Worm (Caenorhabditis elegans) whole organism, late embryonic: ENCODE measurements around the gene W09D10.5.

Experiments used
- C38D4.7 ChIP-seq: fragments of 200-800 bp; sonication (Bioruptor generic); optimal IDR thresholded peaks from 2 replicates; lab custom pipeline; 2018; ENCODE audit warnings: mild to moderate bottlenecking, missing genetic modification characterization, moderate library complexity, missing compliant biosample characterization
- K02D7.2 ChIP-seq: sonication (generic microtip); optimal IDR thresholded peaks from 2 replicates; lab custom pipeline; 2017; ENCODE audit warnings: mild to moderate bottlenecking, missing genetic modification characterization, missing compliant biosample characterization
- K09A11.1 ChIP-seq: sonication (generic microtip); optimal IDR thresholded peaks from 2 replicates; lab custom pipeline; 2017; ENCODE audit warnings: antibody characterized with exemption, mild to moderate bottlenecking, missing genetic modification characterization, missing compliant biosample characterization; ENCODE audit not compliant: insufficient read depth
- T23F11.4 ChIP-seq: fragments of 200-800 bp; sonication (Bioruptor generic); optimal IDR thresholded peaks from 2 replicates; lab custom pipeline; 2018; ENCODE audit warnings: mild to moderate bottlenecking, missing genetic modification characterization, missing compliant biosample characterization
- Y22D7AL.16 ChIP-seq: sonication (generic microtip); optimal IDR thresholded peaks from 2 replicates; lab custom pipeline; 2016; ENCODE audit warnings: missing genetic modification characterization, missing compliant biosample characterization
- ahr-1 ChIP-seq: sonication (generic microtip); optimal IDR thresholded peaks from 2 replicates; lab custom pipeline; 2016; ENCODE audit warnings: missing genetic modification characterization, missing compliant biosample characterization
- ceh-18 ChIP-seq: sonication (generic microtip); optimal IDR thresholded peaks from 2 replicates; lab custom pipeline; 2016; ENCODE audit warnings: missing genetic modification characterization, missing compliant biosample characterization
- ceh-22 ChIP-seq: sonication (generic microtip); optimal IDR thresholded peaks from 2 replicates; lab custom pipeline; 2017; ENCODE audit warnings: missing biosample characterization, missing genetic modification characterization
- ceh-30 ChIP-seq: fragments of 150-350 bp; optimal IDR thresholded peaks from 2 replicates; lab custom pipeline; 2014; ENCODE audit warnings: missing biosample characterization, missing genetic modification characterization
- ceh-9 ChIP-seq: sonication (generic microtip); optimal IDR thresholded peaks from 2 replicates; lab custom pipeline; 2016; ENCODE audit warnings: mild to moderate bottlenecking, missing genetic modification characterization, inconsistent platforms, missing compliant biosample characterization
- che-1 ChIP-seq: sonication (generic microtip); optimal IDR thresholded peaks from 2 replicates; lab custom pipeline; 2016; ENCODE audit warnings: mild to moderate bottlenecking, missing genetic modification characterization, missing compliant biosample characterization
- dmd-4 ChIP-seq: sonication (generic microtip); optimal IDR thresholded peaks from 2 replicates; lab custom pipeline; 2016; ENCODE audit warnings: borderline replicate concordance, missing genetic modification characterization, missing compliant biosample characterization
- elt-2 ChIP-seq: sonication (generic microtip); optimal IDR thresholded peaks from 2 replicates; lab custom pipeline; 2016; ENCODE audit warnings: missing genetic modification reagents, missing genetic modification characterization, missing compliant biosample characterization
- elt-4 ChIP-seq: sonication (generic microtip); optimal IDR thresholded peaks from 2 replicates; lab custom pipeline; 2016; ENCODE audit warnings: missing genetic modification characterization, missing compliant biosample characterization
- hlh-30 ChIP-seq: sonication (generic microtip); optimal IDR thresholded peaks from 2 replicates; lab custom pipeline; 2017; ENCODE audit warnings: antibody characterized with exemption, missing genetic modification characterization, missing compliant biosample characterization; ENCODE audit not compliant: insufficient read depth
- hlh-6 ChIP-seq: sonication (generic microtip); optimal IDR thresholded peaks from 2 replicates; lab custom pipeline; 2016; ENCODE audit warnings: missing genotype, missing genetic modification characterization, missing compliant biosample characterization
- hlh-8 ChIP-seq: sonication (generic microtip); optimal IDR thresholded peaks from 2 replicates; lab custom pipeline; 2016; ENCODE audit warnings: missing genotype, missing genetic modification characterization, missing compliant biosample characterization
- lim-6 ChIP-seq: sonication (generic microtip); optimal IDR thresholded peaks from 2 replicates; lab custom pipeline; 2016; ENCODE audit warnings: missing genetic modification characterization, missing compliant biosample characterization
- lin-11 ChIP-seq: fragments of 200-800 bp; sonication (Bioruptor generic); optimal IDR thresholded peaks from 2 replicates; lab custom pipeline; 2018; ENCODE audit warnings: mild to moderate bottlenecking, missing genetic modification characterization, missing compliant biosample characterization
- mec-3 ChIP-seq: sonication (generic microtip); optimal IDR thresholded peaks from 2 replicates; lab custom pipeline; 2016; ENCODE audit warnings: borderline replicate concordance, missing genetic modification characterization, missing compliant biosample characterization
- nfya-1 ChIP-seq: sonication (generic microtip); optimal IDR thresholded peaks from 2 replicates; lab custom pipeline; 2017; ENCODE audit warnings: missing genetic modification characterization, mild to moderate bottlenecking, missing compliant biosample characterization, antibody characterized with exemption, moderate library complexity
- nhr-11 ChIP-seq: fragments of 150-350 bp; optimal IDR thresholded peaks from 2 replicates; lab custom pipeline; 2014; ENCODE audit warnings: missing biosample characterization, missing genetic modification characterization
- nhr-232 ChIP-seq: sonication (generic microtip); optimal IDR thresholded peaks from 2 replicates; lab custom pipeline; 2016; ENCODE audit warnings: missing genetic modification characterization, missing compliant biosample characterization
- npax-4 ChIP-seq: sonication (generic microtip); optimal IDR thresholded peaks from 2 replicates; lab custom pipeline; 2016; ENCODE audit warnings: missing genetic modification characterization, missing compliant biosample characterization
- odd-2 ChIP-seq: sonication (generic microtip); optimal IDR thresholded peaks from 2 replicates; lab custom pipeline; 2017; ENCODE audit warnings: antibody characterized with exemption, mild to moderate bottlenecking, missing genetic modification characterization, missing compliant biosample characterization
- pat-9 ChIP-seq: fragments of 200-800 bp; sonication (Bioruptor generic); optimal IDR thresholded peaks from 2 replicates; lab custom pipeline; 2018; ENCODE audit warnings: mild to moderate bottlenecking, missing genetic modification characterization, moderate library complexity, missing compliant biosample characterization
- pax-1 ChIP-seq: fragments of 150-350 bp; optimal IDR thresholded peaks from 2 replicates; lab custom pipeline; 2014; ENCODE audit warnings: missing biosample characterization, missing genetic modification characterization
- pha-2 ChIP-seq: sonication (generic microtip); optimal IDR thresholded peaks from 2 replicates; lab custom pipeline; 2017; ENCODE audit warnings: mild to moderate bottlenecking, missing genetic modification characterization, missing compliant biosample characterization
- pha-4 ChIP-seq: fragments of 150-350 bp; optimal IDR thresholded peaks from 2 replicates; lab custom pipeline; 2018; ENCODE audit warnings: missing biosample characterization, missing genetic modification reagents, missing genetic modification characterization
- pros-1 ChIP-seq: fragments of 150-350 bp; optimal IDR thresholded peaks from 2 replicates; lab custom pipeline; 2014; ENCODE audit warnings: missing biosample characterization, missing genetic modification reagents, missing genetic modification characterization
- ref-2 ChIP-seq: sonication (generic microtip); optimal IDR thresholded peaks from 2 replicates; lab custom pipeline; 2016; ENCODE audit warnings: missing genetic modification characterization, missing compliant biosample characterization
- rnt-1 ChIP-seq: sonication (generic microtip); optimal IDR thresholded peaks from 2 replicates; lab custom pipeline; 2016; ENCODE audit warnings: missing genetic modification characterization, missing compliant biosample characterization
- sdc-2 ChIP-seq: sonication (generic microtip); optimal IDR thresholded peaks from 2 replicates; lab custom pipeline; 2016; ENCODE audit warnings: missing genotype, missing genetic modification characterization, missing compliant biosample characterization
- sox-2 ChIP-seq: fragments of 200-800 bp; sonication (Bioruptor generic); IDR thresholded peaks from 2 replicates; pipeline ENCODE4 v1.3.6; 2022; ENCODE audit warnings: missing genetic modification reagents, missing genetic modification characterization, missing compliant biosample characterization
- sox-4 ChIP-seq: sonication (generic microtip); optimal IDR thresholded peaks from 2 replicates; lab custom pipeline; 2017; ENCODE audit warnings: mild to moderate bottlenecking, missing genetic modification characterization, inconsistent platforms, missing compliant biosample characterization
- syd-9 ChIP-seq: sonication (generic microtip); optimal IDR thresholded peaks from 2 replicates; lab custom pipeline; 2016; ENCODE audit warnings: mild to moderate bottlenecking, missing genetic modification characterization, moderate library complexity, missing compliant biosample characterization
- tbx-7 ChIP-seq: sonication (generic microtip); optimal IDR thresholded peaks from 2 replicates; lab custom pipeline; 2016; ENCODE audit warnings: missing genotype, missing genetic modification characterization, missing compliant biosample characterization
- ttx-3 ChIP-seq: sonication (generic microtip); optimal IDR thresholded peaks from 2 replicates; lab custom pipeline; 2016; ENCODE audit warnings: missing genetic modification reagents, missing genetic modification characterization, missing compliant biosample characterization
- unc-3 ChIP-seq, 2 experiments: fragments of 200-800 bp in 1 of 2; sonication (Bioruptor generic) in 1 of 2; sonication (generic microtip) in 1 of 2; conservative IDR thresholded peaks in 1 of 2; optimal IDR thresholded peaks in 1 of 2; 2 replicates each; pipeline versions ENCODE4 v1.3.6 to Lab custom; 2016 to 2022; ENCODE audit warnings: missing compliant biosample characterization in 2 of 2, missing genetic modification characterization in 2 of 2, missing genetic modification reagents in 1 of 2
- zip-5 ChIP-seq: sonication (generic microtip); optimal IDR thresholded peaks from 2 replicates; lab custom pipeline; 2016; ENCODE audit warnings: missing genetic modification characterization, missing compliant biosample characterization
- ztf-16 ChIP-seq: sonication (generic microtip); optimal IDR thresholded peaks from 2 replicates; lab custom pipeline; 2017; ENCODE audit warnings: missing genetic modification characterization, missing compliant biosample characterization

Gene W09D10.5

DNA sequence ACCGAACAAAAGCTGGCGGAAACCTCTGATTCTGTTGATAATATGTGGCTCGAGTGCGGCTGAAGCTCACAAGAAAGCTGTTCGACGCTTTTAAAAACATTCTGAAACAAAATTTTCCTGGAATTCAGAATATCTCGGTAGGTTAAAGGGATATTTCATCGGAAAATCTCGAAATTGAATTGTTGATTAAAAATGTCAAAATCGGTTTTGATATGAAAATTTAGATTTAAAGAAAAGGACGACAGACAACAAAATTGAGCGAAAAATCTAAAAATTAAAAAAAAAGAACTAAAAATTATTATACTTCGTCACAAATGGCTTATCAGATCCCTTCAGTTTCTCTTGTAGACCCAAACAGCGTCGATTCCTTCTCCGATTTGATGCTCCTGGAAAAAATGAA is 10.9 kb downstream of the W09D10.5 start, which contains the start of gene Y39A1A.20:
Gene Y39A1A.20 (minus strand): TSS at position 101 of the 400 bp plus-strand sequence.
- TF ChIP-seq dmd-4 (tag; lab: Kevin White, UChicago) (no peak), syd-9 (no peak), zip-5 (tag; lab: Kevin White, UChicago) (no peak), sox-4 (no peak), mec-3 (tag; lab: Kevin White, UChicago) (no peak), tbx-7 (tag; lab: Kevin White, UChicago) (no peak), che-1 (tag; lab: Kevin White, UChicago) (no peak), pax-1 (tag; lab: Kevin White, UChicago) (no peak), K02D7.2 (tag; lab: Kevin White, UChicago) (no peak), pha-2 (tag; lab: Kevin White, UChicago) (no peak), ref-2 (tag; lab: Kevin White, UChicago) (no peak), ceh-30 (tag; lab: Kevin White, UChicago) (no peak), ceh-18 (no peak), ceh-9 (no peak), C38D4.7 (GFP tag; lab: Kevin White, UChicago) (no peak), nfya-1 (tag; lab: Kevin White, UChicago) (no peak), unc-3 (GFP tag; conservative IDR thresholded peaks at IDR 0.05; lab: Robert Waterston, UW) (no peak), unc-3 (tag; optimal IDR thresholded peaks at IDR 0.05; lab: Kevin White, UChicago) (no peak), ahr-1 (tag; lab: Kevin White, UChicago) (no peak), odd-2 (tag; lab: Kevin White, UChicago) (no peak), sox-2 (GFP tag; lab: Robert Waterston, UW) (no peak)

DNA sequence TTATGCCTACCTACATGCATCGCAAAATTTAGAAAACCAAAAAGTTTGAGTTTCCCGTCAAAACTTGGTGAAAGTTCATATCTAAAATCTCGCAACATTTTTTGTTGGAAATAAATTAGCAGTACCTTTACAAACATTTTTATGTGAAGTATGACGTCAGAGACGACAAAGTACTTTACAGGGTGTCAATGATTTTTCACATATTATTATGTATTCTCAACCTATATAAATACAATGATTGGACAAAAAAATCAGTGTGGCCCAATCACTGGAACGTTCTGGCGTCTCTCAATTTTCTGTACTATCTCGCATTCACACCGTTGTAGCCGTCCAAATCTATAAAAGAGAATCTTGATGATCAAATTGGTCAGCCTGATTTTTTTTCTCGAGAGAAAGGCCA is 17.0 kb downstream of the W09D10.5 start, which contains the start of the genes Y39A1A.18 and fmo-3:
Gene Y39A1A.18 (minus strand): TSS at position 192 of the 400 bp plus-strand sequence.
Gene fmo-3 (plus strand): TSS at position 388 of the 400 bp plus-strand sequence.
- no peak for TF ChIP-seq Y22D7AL.16
- TF ChIP-seq hlh-30 (tag; lab: Kevin White, UChicago): no peak
- TF ChIP-seq sox-2 (GFP tag; lab: Robert Waterston, UW): no peak
- no peak for TF ChIP-seq pha-2 (tag; lab: Kevin White, UChicago)
- no peak for TF ChIP-seq pat-9
- no peak for TF ChIP-seq ceh-30 (tag; lab: Kevin White, UChicago)
- no peak for TF ChIP-seq pros-1 (tag; lab: Kevin White, UChicago)

DNA sequence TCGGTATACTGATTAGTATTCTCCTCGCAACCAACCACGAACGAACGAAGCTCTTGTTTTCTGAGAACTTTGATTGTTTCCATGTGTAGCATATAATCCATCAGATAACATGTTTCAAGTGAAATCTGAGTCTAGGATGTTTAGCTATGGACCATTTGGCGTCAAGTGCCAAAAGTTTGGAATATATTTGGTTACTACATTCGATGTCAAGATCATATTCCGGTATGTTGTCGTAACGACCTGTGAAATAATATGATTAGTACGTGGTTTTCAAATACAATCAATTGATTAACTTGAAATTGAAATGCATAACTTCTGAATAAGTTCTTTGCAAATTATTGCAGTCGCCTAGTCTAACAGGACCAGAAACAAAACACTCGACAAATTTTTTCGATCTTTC is 20.3 kb downstream of the W09D10.5 start, which contains the start of gene Y39A1A.17:
Gene Y39A1A.17 (minus strand): TSS at position 101 of the 400 bp plus-strand sequence.
- TF ChIP-seq hlh-8 (tag; lab: Kevin White, UChicago): no peak

DNA sequence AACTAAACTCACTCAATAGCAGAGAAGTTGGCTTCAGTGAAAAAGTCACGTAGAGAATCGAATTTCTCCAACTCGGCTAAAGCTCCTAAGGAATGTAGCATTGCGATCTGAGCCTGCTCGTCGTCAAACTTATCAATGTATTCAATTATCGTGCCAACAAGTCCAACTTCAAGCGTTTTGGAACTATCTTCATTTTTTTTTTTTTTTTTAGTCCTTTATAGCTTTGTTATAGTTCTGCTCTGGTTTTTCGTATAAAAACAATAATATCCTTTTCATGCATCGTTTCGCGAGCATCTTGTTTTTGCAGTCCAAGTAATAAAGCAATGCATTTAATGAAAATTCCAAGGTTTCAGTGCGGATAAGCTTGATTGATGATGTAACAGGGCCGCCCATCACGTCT is 22.3 kb downstream of the W09D10.5 start, which contains the start of gene Y39A1A.31:
Gene Y39A1A.31 (minus strand): TSS at position 101 of the 400 bp plus-strand sequence.
- TF ChIP-seq pha-4 (tag; lab: Kevin White, UChicago) (no peak), ahr-1 (tag; lab: Kevin White, UChicago) (no peak), ceh-22 (tag; lab: Kevin White, UChicago) (no peak), nhr-232 (tag; lab: Kevin White, UChicago) (no peak), K09A11.1 (tag; lab: Kevin White, UChicago) (no peak), nhr-11 (tag; lab: Kevin White, UChicago) (no peak), rnt-1 (tag; lab: Kevin White, UChicago) (no peak), lim-6 (tag; lab: Kevin White, UChicago) (no peak), sdc-2 (tag; lab: Kevin White, UChicago) (no peak)
- TF ChIP-seq, all 69 proteins: peak for 0

DNA sequence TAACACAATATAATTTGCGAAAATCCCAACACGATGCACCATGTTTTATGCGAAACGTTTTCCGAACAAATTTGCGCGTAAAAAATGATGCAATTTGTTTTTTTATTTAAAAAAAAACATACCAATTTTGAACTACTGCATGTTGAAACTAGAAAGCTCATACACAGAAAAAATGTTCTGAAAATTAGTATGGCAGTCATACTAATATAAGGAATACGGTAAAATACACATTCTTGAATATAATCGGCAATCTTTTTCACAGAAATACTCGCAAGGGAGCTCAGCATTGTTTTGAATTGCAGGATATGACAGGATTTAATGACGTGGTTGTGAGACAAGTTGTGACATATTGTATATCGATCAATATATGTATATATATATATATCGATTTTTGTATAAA is 32.4 kb downstream of the W09D10.5 start, which contains the start of gene Y39A1A.16:
Gene Y39A1A.16 (plus strand): TSS at position 301 of the 400 bp plus-strand sequence.
- TF ChIP-seq elt-4 (no peak), npax-4 (tag; lab: Kevin White, UChicago) (no peak), ttx-3 (no peak), zip-5 (tag; lab: Kevin White, UChicago) (no peak), lim-6 (tag; lab: Kevin White, UChicago) (no peak), syd-9 (no peak), mec-3 (tag; lab: Kevin White, UChicago) (no peak), T23F11.4 (GFP tag; lab: Kevin White, UChicago) (no peak), ztf-16 (tag; lab: Kevin White, UChicago) (no peak), nhr-11 (tag; lab: Kevin White, UChicago) (no peak), nhr-232 (tag; lab: Kevin White, UChicago) (no peak), elt-2 (no peak), ahr-1 (tag; lab: Kevin White, UChicago) (no peak), hlh-6 (tag; lab: Kevin White, UChicago) (no peak), hlh-30 (tag; lab: Kevin White, UChicago) (no peak), lin-11 (tag; lab: Kevin White, UChicago) (no peak), unc-3 (GFP tag; conservative IDR thresholded peaks at IDR 0.05; lab: Robert Waterston, UW) (no peak), unc-3 (tag; optimal IDR thresholded peaks at IDR 0.05; lab: Kevin White, UChicago) (no peak), rnt-1 (tag; lab: Kevin White, UChicago) (no peak), dmd-4 (tag; lab: Kevin White, UChicago) (no peak), sox-4 (no peak)
